Worm (Caenorhabditis elegans): ENCODE data around the gene F49C5.7.

F49C5.7 gene

DNA sequence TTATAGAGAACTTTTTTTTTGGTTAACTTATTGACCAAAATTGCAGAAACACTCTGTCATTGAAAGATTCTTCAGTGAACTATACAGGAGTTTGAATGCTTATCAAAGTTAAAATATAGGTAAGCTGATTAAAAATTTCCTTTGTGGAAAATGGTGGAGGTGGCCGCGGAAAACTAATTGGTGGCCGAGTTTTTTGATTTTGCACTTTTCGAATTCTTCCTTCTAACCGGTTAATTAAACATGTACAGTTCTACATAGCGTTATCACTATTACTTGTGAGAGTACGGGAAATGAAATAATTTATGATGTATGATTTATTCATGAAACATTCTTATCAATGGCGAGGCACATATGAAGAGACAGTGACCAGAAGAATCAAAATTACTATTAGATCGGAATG lies 11.8 kb downstream of the F49C5.7 start, which contains the start of gene clec-8:
Gene clec-8, minus strand, starts transcription at position 308 of the 400 bp plus-strand sequence.
- TF ChIP-seq F49E8.2 (tag; optimal IDR thresholded peaks at IDR 0.05; ENCODE audit: insufficient read depth) (no peak), dox-1 (GFP tag; IDR thresholded peaks at IDR 0.05) (0 out of 2 replicates have a peak, but pooled peaks have one; percentile 12), nhr-80 (tag; optimal IDR thresholded peaks at IDR 0.05) (peak; percentile 85)

DNA sequence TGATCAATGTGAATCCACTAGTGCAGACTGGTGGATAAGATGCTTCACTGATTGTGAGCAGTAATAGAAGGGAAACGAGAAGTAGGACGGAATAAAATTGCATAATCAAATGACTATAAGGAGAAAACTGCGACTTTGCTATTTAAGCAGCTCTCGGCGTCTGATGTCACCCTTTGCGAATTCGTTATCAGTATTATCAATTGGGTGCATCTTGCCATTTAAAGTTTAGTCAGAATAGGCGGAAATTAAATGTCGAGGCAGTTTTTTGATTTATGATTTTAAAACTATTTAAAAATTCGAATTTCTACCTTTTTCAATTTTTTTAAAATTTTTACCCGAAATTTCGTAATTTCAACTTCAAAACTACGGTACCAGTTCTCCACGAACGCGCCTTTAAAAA lies 15.0 kb downstream of the F49C5.7 start, which contains the start of gene clec-4:
Gene clec-4, minus strand, starts transcription at position 162 of the 400 bp plus-strand sequence.
- TF ChIP-seq nhr-80 (tag; optimal IDR thresholded peaks at IDR 0.05) (peak; percentile 45), attf-5 (GFP tag; optimal IDR thresholded peaks at IDR 0.05) (no peak), F23B12.7 (tag; optimal IDR thresholded peaks at IDR 0.05; ENCODE audit: insufficient read depth) (no peak)

DNA sequence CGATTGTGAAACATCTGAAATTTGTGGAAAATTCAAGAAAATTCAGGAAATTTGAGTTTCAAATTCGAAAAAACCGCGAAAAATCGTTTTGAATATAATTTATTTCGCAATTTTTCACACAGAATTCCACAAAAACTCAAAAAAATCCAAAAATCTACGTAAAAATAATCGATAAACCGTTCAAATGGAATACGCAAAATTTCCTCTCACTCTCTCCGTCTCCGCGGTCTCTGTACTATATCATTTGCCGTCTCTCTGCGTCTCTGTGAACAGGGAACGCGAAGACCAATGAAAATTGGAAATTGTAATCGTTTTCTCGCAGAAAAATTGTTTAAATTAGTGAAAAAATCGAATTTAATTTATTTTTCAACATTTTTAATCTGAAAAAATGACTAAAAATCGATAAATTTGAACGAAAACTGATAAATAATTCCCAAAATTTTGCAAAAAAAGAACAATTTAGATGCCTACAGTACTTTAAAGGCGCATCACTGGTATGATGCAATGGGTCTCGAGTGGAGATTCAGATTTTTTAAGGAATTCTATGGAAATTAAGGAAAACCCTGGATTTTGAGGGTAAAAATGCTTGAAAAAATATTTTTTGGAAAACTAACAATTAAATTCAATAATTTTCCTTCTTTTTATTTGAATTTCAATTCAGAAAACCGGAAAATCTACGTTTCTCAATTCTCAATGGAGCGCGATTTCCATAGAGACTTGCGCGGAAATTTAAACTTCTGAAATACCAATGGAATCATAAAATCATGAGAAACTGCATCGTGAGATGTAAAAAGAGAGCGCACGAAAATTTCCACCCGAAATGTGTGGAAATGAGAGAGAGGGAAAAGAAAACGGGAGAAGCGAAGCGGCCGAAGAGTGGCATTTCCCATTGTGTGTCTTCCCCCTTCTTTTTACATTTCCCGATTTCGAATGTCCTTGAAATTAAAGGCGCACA lies 38.0 kb downstream of the F49C5.7 start, which contains the start of the genes ceh-100 and lips-15:
Gene ceh-100, minus strand, starts transcription at position 14 of the 955 bp plus-strand sequence.
Gene lips-15, plus strand, starts transcription at position 720 of the 955 bp plus-strand sequence.
- TF ChIP-seq efl-1 (GFP tag; optimal IDR thresholded peaks at IDR 0.05) (peak; percentile 28), mcd-1 (GFP tag; IDR thresholded peaks at IDR 0.05) (peak; percentile 13; the same call in 1 of the 2 replicates), xnd-1 (tag; optimal IDR thresholded peaks at IDR 0.05) (peak; percentile 72), ceh-91 (GFP tag; IDR thresholded peaks at IDR 0.05) (0 out of 2 replicates have a peak, but pooled peaks have one; percentile 17), hmg-1.2 (GFP tag; IDR thresholded peaks at IDR 0.05) (peak; percentile 96), lag-1 (GFP tag; IDR thresholded peaks at IDR 0.05) (no peak), ztf-6 (GFP tag; IDR thresholded peaks at IDR 0.05) (no peak), D2030.7 (GFP tag; IDR thresholded peaks at IDR 0.05) (peak; percentile 46; the same call in 1 of the 2 replicates), lin-54 (GFP tag; optimal IDR thresholded peaks at IDR 0.05) (peak; percentile 27), K12H6.12 (tag; optimal IDR thresholded peaks at IDR 0.05) (no peak), K11D2.4 (GFP tag; IDR thresholded peaks at IDR 0.05) (no peak), ceh-100 (GFP tag; IDR thresholded peaks at IDR 0.05) (peak; percentile 37; the same call in 1 of the 2 replicates), F33H1.4 (GFP tag; IDR thresholded peaks at IDR 0.05) (peak; percentile 80), ceh-40 (GFP tag; IDR thresholded peaks at IDR 0.05) (no peak), madf-8 (GFP tag; conservative IDR thresholded peaks at IDR 0.05) (0 out of 2 replicates have a peak, but pooled peaks have one; percentile 12), let-526 (GFP tag; IDR thresholded peaks at IDR 0.05) (no peak), lsl-1 (GFP tag; optimal IDR thresholded peaks at IDR 0.05) (peak; percentile 84), ztf-28 (GFP tag; IDR thresholded peaks at IDR 0.05) (no peak)

DNA sequence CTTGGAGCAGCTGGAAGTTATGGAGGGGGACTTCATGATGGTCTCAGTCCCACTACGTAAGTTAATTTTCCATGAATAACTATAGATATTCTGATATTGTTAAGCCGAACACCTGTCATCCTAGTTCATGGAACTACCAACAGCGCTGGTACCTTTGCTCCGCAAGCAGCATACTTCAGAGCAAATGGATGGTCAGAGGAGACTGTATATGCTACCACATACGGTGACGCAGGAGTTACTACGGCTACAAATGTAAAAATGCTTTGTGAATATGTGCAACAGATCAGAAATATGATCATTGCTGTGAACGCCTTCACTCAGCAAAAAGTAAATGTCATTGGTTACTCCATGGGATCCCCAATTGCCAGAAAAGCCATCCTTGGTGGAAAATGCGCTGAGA lies 40.2 kb downstream of the F49C5.7 start:
- TF ChIP-seq hlh-26 (GFP tag; conservative IDR thresholded peaks at IDR 0.05): no peak
- TF ChIP-seq let-607 (tag; optimal IDR thresholded peaks at IDR 0.05): no peak
- no peak for TF ChIP-seq unc-62 (GFP tag; optimal IDR thresholded peaks at IDR 0.05)
- no peak for TF ChIP-seq hmg-1.2 (GFP tag; IDR thresholded peaks at IDR 0.05)
- TF ChIP-seq fkh-3 (tag; optimal IDR thresholded peaks at IDR 0.05): no peak
- TF ChIP-seq mes-4 (tag; optimal IDR thresholded peaks at IDR 0.05): no peak
- TF ChIP-seq dpff-1 (tag; optimal IDR thresholded peaks at IDR 0.05): no peak
- TF ChIP-seq tlf-1 (GFP tag; optimal IDR thresholded peaks at IDR 0.05): no peak
- TF ChIP-seq Y53F4B.3 (GFP tag; IDR thresholded peaks at IDR 0.05): no peak

Data from whole organism, young adult.